Fruit fly (Drosophila melanogaster): ENCODE data around the gene CAH2.

DNA sequence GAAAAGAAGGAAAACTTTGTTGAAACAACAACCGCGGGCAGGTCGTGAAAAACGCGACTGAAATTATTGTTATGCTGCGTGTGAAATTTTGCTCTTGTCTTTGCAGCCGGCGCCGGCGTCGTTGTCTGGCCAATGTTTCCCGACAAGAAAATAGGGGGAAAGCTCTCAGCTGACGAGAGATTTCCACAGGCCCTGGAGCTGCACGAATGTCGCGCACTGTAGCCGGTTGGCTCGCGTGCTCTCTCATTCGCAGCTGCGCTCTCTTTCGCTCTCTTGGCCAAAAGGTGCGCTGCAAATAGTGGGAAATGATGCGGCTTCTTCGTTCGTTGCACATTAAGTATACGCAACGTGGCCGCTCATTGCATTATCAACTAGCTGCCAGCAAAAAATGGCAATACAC lies 13.7 kb upstream of the CAH2 start, which contains the start of gene CG9760:
- TF ChIP-seq Gug (GFP tag; IDR thresholded peaks at IDR 0.05) (no peak), ken (GFP tag; IDR thresholded peaks at IDR 0.05) (no peak; the same call in 2 of the 3 replicates), wek (GFP tag; optimal IDR thresholded peaks at IDR 0.05) (no peak), bigmax (GFP tag; optimal IDR thresholded peaks at IDR 0.05) (no peak), corto (GFP tag; optimal IDR thresholded peaks at IDR 0.05) (no peak), CG16815 (GFP tag; optimal IDR thresholded peaks at IDR 0.05) (no peak), kay (GFP tag; optimal IDR thresholded peaks at IDR 0.05) (no peak), Gsc (GFP tag; IDR thresholded peaks at IDR 0.05) (no peak), Antp (GFP tag; optimal IDR thresholded peaks at IDR 0.05) (no peak), phol (tag; optimal IDR thresholded peaks at IDR 0.05) (no peak)
